Fruit fly (Drosophila melanogaster) whole organism, embryonic: Measurements from ENCODE around the gene hry.

Source experiments
- Asciz ChIP-seq: fragments of 200-800 bp; sonication (Bioruptor generic); optimal IDR thresholded peaks from 2 replicates; lab custom pipeline; 2017; ENCODE audit warnings: missing biosample characterization, mild to moderate bottlenecking, missing genetic modification characterization, missing genetic modification reagents
- Blimp-1 ChIP-seq: fragments of 200-800 bp; sonication (Bioruptor generic); optimal IDR thresholded peaks from 3 replicates; lab custom pipeline; 2018; ENCODE audit warnings: missing biosample characterization, missing genetic modification characterization, mild to moderate bottlenecking, moderate library complexity, missing genetic modification reagents
- Bteb2 ChIP-seq: fragments of 200-800 bp; sonication (Bioruptor generic); optimal IDR thresholded peaks from 2 replicates; lab custom pipeline; 2016; ENCODE audit warnings: missing biosample characterization, missing genetic modification characterization
- C15 ChIP-seq: fragments of 200-800 bp; sonication (Bioruptor generic); IDR thresholded peaks from 3 replicates; pipeline ENCODE4 v1.3.6; 2022; ENCODE audit warnings: missing biosample characterization, missing genetic modification characterization
- CG10366 ChIP-seq: fragments of 200-800 bp; sonication (Bioruptor generic); IDR thresholded peaks from 2 replicates; pipeline ENCODE4 v1.3.6; 2022; ENCODE audit warnings: missing biosample characterization, missing genetic modification characterization
- CG10543 ChIP-seq: fragments of 200-800 bp; sonication (Bioruptor generic); optimal IDR thresholded peaks from 3 replicates; lab custom pipeline; 2017; ENCODE audit warnings: missing biosample characterization, mild to moderate bottlenecking, missing genetic modification characterization, moderate library complexity
- CG11456 ChIP-seq: fragments of 200-800 bp; sonication (Bioruptor generic); IDR thresholded peaks from 3 replicates; pipeline ENCODE4 v1.3.6; 2022; ENCODE audit warnings: missing biosample characterization, missing genetic modification characterization
- CG14014 ChIP-seq: fragments of 200-800 bp; sonication (Bioruptor generic); IDR thresholded peaks from 2 replicates; pipeline ENCODE4 v1.3.6; 2022; ENCODE audit warnings: missing biosample characterization, missing genetic modification characterization
- CG14050 ChIP-seq: fragments of 200-800 bp; sonication (Bioruptor generic); IDR thresholded peaks from 3 replicates; pipeline ENCODE4 v1.3.6; 2022; ENCODE audit warnings: missing biosample characterization, missing genetic modification characterization
- CG14710 ChIP-seq: fragments of 200-800 bp; sonication (Bioruptor generic); optimal IDR thresholded peaks from 3 replicates; lab custom pipeline; 2019; ENCODE audit warnings: missing biosample characterization, mild to moderate bottlenecking, missing genetic modification characterization, moderate library complexity
- CG17328 ChIP-seq: fragments of 200-800 bp; sonication (Bioruptor generic); IDR thresholded peaks from 2 replicates; pipeline ENCODE4 v1.3.6; 2022; ENCODE audit warnings: missing biosample characterization, missing genetic modification characterization
- CG17568 ChIP-seq: fragments of 200-800 bp; sonication (Bioruptor generic); optimal IDR thresholded peaks from 2 replicates; lab custom pipeline; 2018; ENCODE audit warnings: missing biosample characterization, mild to moderate bottlenecking, missing genetic modification characterization, moderate library complexity
- CG18476 ChIP-seq: fragments of 200-800 bp; sonication (Bioruptor generic); optimal IDR thresholded peaks from 2 replicates; lab custom pipeline; 2016; ENCODE audit warnings: missing biosample characterization, mild to moderate bottlenecking, missing genetic modification characterization
- CG2129 ChIP-seq: fragments of 200-800 bp; sonication (Bioruptor generic); IDR thresholded peaks from 2 replicates; pipeline ENCODE4 v1.3.6; 2022; ENCODE audit warnings: missing biosample characterization, missing genetic modification characterization; ENCODE audit not compliant: partially characterized antibody
- CG2678 ChIP-seq: fragments of 200-800 bp; sonication (Bioruptor generic); optimal IDR thresholded peaks from 3 replicates; lab custom pipeline; 2019; ENCODE audit warnings: missing biosample characterization, mild to moderate bottlenecking, missing genetic modification characterization, moderate library complexity
- CG33557 ChIP-seq: fragments of 200-800 bp; sonication (Bioruptor generic); optimal IDR thresholded peaks from 2 replicates; lab custom pipeline; 2019; ENCODE audit warnings: missing biosample characterization, mild to moderate bottlenecking, missing genetic modification characterization, moderate library complexity
- CG34224 ChIP-seq: fragments of 200-800 bp; sonication (Bioruptor generic); IDR thresholded peaks from 3 replicates; pipeline ENCODE4 v1.3.6; 2022; ENCODE audit warnings: missing biosample characterization, missing genetic modification characterization; ENCODE audit not compliant: partially characterized antibody
- CG34422 ChIP-seq: fragments of 200-800 bp; sonication (Bioruptor generic); IDR thresholded peaks from 3 replicates; pipeline ENCODE4 v1.3.6; 2022; ENCODE audit warnings: missing biosample characterization, missing genetic modification characterization
- CG6689 ChIP-seq: fragments of 200-800 bp; sonication (Bioruptor generic); IDR thresholded peaks from 2 replicates; pipeline ENCODE4 v1.3.6; 2022; ENCODE audit warnings: missing biosample characterization, missing genetic modification characterization
- Dip3 ChIP-seq: fragments of 200-800 bp; sonication (Bioruptor generic); optimal IDR thresholded peaks from 3 replicates; lab custom pipeline; 2016; ENCODE audit warnings: missing biosample characterization, missing genetic modification characterization
- E2f2 ChIP-seq: fragments of 200-800 bp; sonication (Bioruptor generic); IDR thresholded peaks from 2 replicates; pipeline ENCODE4 v1.3.6; 2022; ENCODE audit warnings: missing biosample characterization, missing genetic modification characterization
- Eip74EF ChIP-seq, 2 experiments: fragments of 200-800 bp in 1 of 2; fragments of >200 bp in 1 of 2; sonication (Bioruptor generic) in 1 of 2; optimal IDR thresholded peaks; 2 replicates each; lab custom pipeline; 2017 to 2019; ENCODE audit warnings: missing biosample characterization in 2 of 2, missing genetic modification characterization in 2 of 2, mild to moderate bottlenecking in 1 of 2, moderate library complexity in 1 of 2
- Gug ChIP-seq: fragments of 200-800 bp; sonication (Bioruptor generic); IDR thresholded peaks from 4 replicates; pipeline ENCODE4 v1.3.6; 2022; ENCODE audit warnings: missing biosample characterization, missing genetic modification characterization
- HmgD ChIP-seq: fragments of 200-800 bp; sonication (Bioruptor generic); optimal IDR thresholded peaks from 3 replicates; lab custom pipeline; 2016; ENCODE audit warnings: missing biosample characterization, missing genetic modification characterization
- Hr3 ChIP-seq: fragments of 200-800 bp; sonication (Bioruptor generic); optimal IDR thresholded peaks from 3 replicates; lab custom pipeline; 2016; ENCODE audit warnings: missing biosample characterization, missing genetic modification characterization
- Lpt ChIP-seq: fragments of >200 bp; optimal IDR thresholded peaks from 2 replicates; lab custom pipeline; 2018; ENCODE audit warnings: missing biosample characterization, missing genetic modification characterization
- Nf-YC ChIP-seq: fragments of 200-800 bp; optimal IDR thresholded peaks from 3 replicates; lab custom pipeline; 2019; ENCODE audit warnings: missing biosample characterization, mild to moderate bottlenecking, missing genetic modification characterization, moderate library complexity
- Ravus ChIP-seq: fragments of 200-800 bp; sonication (Bioruptor generic); IDR thresholded peaks from 2 replicates; pipeline ENCODE4 v1.3.6; 2022; ENCODE audit warnings: missing biosample characterization, missing genetic modification characterization
- Rfx ChIP-seq: fragments of 200-800 bp; sonication (Bioruptor generic); IDR thresholded peaks from 2 replicates; pipeline ENCODE4 v1.3.6; 2022; ENCODE audit warnings: missing biosample characterization, missing genetic modification characterization
- Sin3A ChIP-seq: fragments of >200 bp; optimal IDR thresholded peaks from 2 replicates; lab custom pipeline; 2018
- Sry-δ ChIP-seq: fragments of 200-800 bp; sonication (Bioruptor generic); optimal IDR thresholded peaks from 2 replicates; lab custom pipeline; 2016; ENCODE audit warnings: missing biosample characterization, missing genetic modification characterization
- TFAM ChIP-seq: fragments of 200-800 bp; sonication (Bioruptor generic); optimal IDR thresholded peaks from 2 replicates; lab custom pipeline; 2017; ENCODE audit warnings: missing biosample characterization, missing genetic modification characterization, inconsistent platforms
- Usf ChIP-seq: fragments of 200-800 bp; sonication (Bioruptor generic); optimal IDR thresholded peaks from 2 replicates; lab custom pipeline; 2017; ENCODE audit warnings: missing genotype, missing biosample characterization, missing genetic modification characterization
- ems ChIP-seq: fragments of 200-800 bp; sonication (Bioruptor generic); optimal IDR thresholded peaks from 3 replicates; lab custom pipeline; 2016; ENCODE audit warnings: missing biosample characterization, missing genetic modification characterization
- eve ChIP-seq, 2 experiments: fragments of >200 bp; optimal IDR thresholded peaks; 2 replicates each; lab custom pipeline; 2017; ENCODE audit warnings: missing biosample characterization in 2 of 2, missing genetic modification characterization in 2 of 2
- fru ChIP-seq: fragments of >200 bp; optimal IDR thresholded peaks from 2 replicates; lab custom pipeline; 2017
- ftz-f1 ChIP-seq: fragments of 200-800 bp; sonication (Bioruptor generic); optimal IDR thresholded peaks from 2 replicates; lab custom pipeline; 2016; ENCODE audit warnings: missing biosample characterization, missing genetic modification characterization
- gsb ChIP-seq: fragments of 200-800 bp; sonication (Bioruptor generic); IDR thresholded peaks from 2 replicates; pipeline ENCODE4 v1.3.6; 2022; ENCODE audit warnings: missing biosample characterization, missing genetic modification characterization
- her ChIP-seq: fragments of 200-800 bp; sonication (Bioruptor generic); optimal IDR thresholded peaks from 2 replicates; lab custom pipeline; 2016; ENCODE audit warnings: missing biosample characterization, missing genetic modification characterization
- hkb ChIP-seq, 2 experiments: fragments of 200-800 bp in 1 of 2; fragments of >200 bp in 1 of 2; sonication (Bioruptor generic) in 1 of 2; IDR thresholded peaks in 1 of 2; optimal IDR thresholded peaks in 1 of 2; 2 replicates each; pipeline versions ENCODE4 v1.3.6 to Lab custom; 2017 to 2022; ENCODE audit warnings: missing biosample characterization in 1 of 2, missing genetic modification characterization in 1 of 2
- ken ChIP-seq: fragments of 200-800 bp; sonication (Bioruptor generic); IDR thresholded peaks from 3 replicates; pipeline ENCODE4 v1.3.6; 2022; ENCODE audit warnings: missing biosample characterization, missing genetic modification characterization
- klu ChIP-seq: fragments of 200-800 bp; sonication (Bioruptor generic); IDR thresholded peaks from 2 replicates; pipeline ENCODE4 v1.3.6; 2022; ENCODE audit warnings: missing biosample characterization, missing genetic modification characterization
- luna ChIP-seq: fragments of 200-800 bp; sonication (Bioruptor generic); optimal IDR thresholded peaks from 2 replicates; lab custom pipeline; 2016; ENCODE audit warnings: missing biosample characterization, missing genetic modification characterization
- nerfin-2 ChIP-seq: fragments of 200-800 bp; sonication (Bioruptor generic); IDR thresholded peaks from 2 replicates; pipeline ENCODE4 v1.3.6; 2022; ENCODE audit warnings: missing biosample characterization, missing genetic modification characterization; ENCODE audit not compliant: partially characterized antibody
- pan ChIP-seq, 4 experiments: fragments of >200 bp in 3 of 4; fragments of 200-800 bp in 1 of 4; sonication (Bioruptor generic) in 1 of 4; optimal IDR thresholded peaks in 3 of 4; IDR thresholded peaks in 1 of 4; 2 replicates each; pipeline versions ENCODE4 v1.3.6 to Lab custom; 2017 to 2022; ENCODE audit warnings: missing biosample characterization in 2 of 4, missing genetic modification characterization in 2 of 4, mixed read lengths in 1 of 4
- scrt ChIP-seq: fragments of 200-800 bp; sonication (Bioruptor generic); optimal IDR thresholded peaks from 2 replicates; lab custom pipeline; 2018; ENCODE audit warnings: missing biosample characterization, mild to moderate bottlenecking, missing genetic modification characterization, moderate library complexity
- sim ChIP-seq: fragments of 200-800 bp; sonication (Bioruptor generic); IDR thresholded peaks from 2 replicates; pipeline ENCODE4 v1.3.6; 2022; ENCODE audit warnings: missing biosample characterization, missing genetic modification characterization
- stwl ChIP-seq: fragments of 200-800 bp; sonication (Bioruptor generic); optimal IDR thresholded peaks from 3 replicates; lab custom pipeline; 2018; ENCODE audit warnings: missing biosample characterization, mild to moderate bottlenecking, missing genetic modification characterization, moderate library complexity
- tgo ChIP-seq: fragments of 200-800 bp; sonication (Bioruptor generic); IDR thresholded peaks from 3 replicates; pipeline ENCODE4 v1.3.6; 2022; ENCODE audit warnings: missing biosample characterization, missing genetic modification characterization

Gene hry

dm6 chr3L:8672199-8673059 lies 3.1 kb upstream of the hry start (continued):
- TF ChIP-seq CG2678 = peak; percentile 62
- TF ChIP-seq luna (GFP tag; lab: Kevin White, UChicago) = no peak
- no peak for TF ChIP-seq CG2129 (GFP tag; lab: Robert Waterston, UW)
- no peak for TF ChIP-seq gsb (GFP tag; lab: Robert Waterston, UW)
- TF ChIP-seq nerfin-2 = no peak
- TF ChIP-seq Rfx = peak; percentile 64
- no peak for TF ChIP-seq Usf (GFP tag; lab: Kevin White, UChicago)
- TF ChIP-seq scrt (GFP tag; lab: Kevin White, UChicago) = peak; percentile 9
- no peak for TF ChIP-seq CG18476
- TF ChIP-seq TFAM (GFP tag; lab: Kevin White, UChicago) = no peak
- TF ChIP-seq Asciz = no peak
- TF ChIP-seq CG10543 (GFP tag; lab: Kevin White, UChicago) = peak; percentile 59
- no peak for TF ChIP-seq Gug (GFP tag; lab: Robert Waterston, UW)
- no peak; the same call in 2 of the 3 replicates for TF ChIP-seq CG34422 (GFP tag; lab: Robert Waterston, UW)
- TF ChIP-seq Blimp-1 (GFP tag; lab: Kevin White, UChicago) = no peak
- TF ChIP-seq Lpt = no peak
- no peak for TF ChIP-seq CG33557 (GFP tag; lab: Kevin White, UChicago)
- TF ChIP-seq tgo = peak; percentile 31; the same call in 1 of the 3 replicates
- no peak for TF ChIP-seq CG14710 (tag; lab: Kevin White, UChicago)
- no peak for TF ChIP-seq Nf-YC (tag; lab: Kevin White, UChicago)
- peak; percentile 22 for TF ChIP-seq Hr3 (GFP tag; lab: Kevin White, UChicago)
- TF ChIP-seq stwl (tag; lab: Kevin White, UChicago) = no peak
- TF ChIP-seq CG14014 = peak; percentile 45
- TF ChIP-seq Sry-δ = no peak
- TF ChIP-seq ftz-f1 (GFP tag; lab: Kevin White, UChicago) = peak; percentile 63
- no peak for TF ChIP-seq pan (optimal IDR thresholded peaks at IDR 0.05; lab: Kevin White, UChicago)
- no peak for TF ChIP-seq pan (GFP tag; optimal IDR thresholded peaks at IDR 0.05 in 1 of 2, IDR thresholded peaks at IDR 0.05 in 1 of 2)
- 0 out of 3 replicates have a peak, but pooled peaks have one; percentile 14 for TF ChIP-seq CG34224 (GFP tag; lab: Robert Waterston, UW)
- TF ChIP-seq CG6689 = no peak
- TF ChIP-seq HmgD (GFP tag; lab: Kevin White, UChicago) = no peak
- TF ChIP-seq fru (lab: Kevin White, UChicago) = no peak
- TF ChIP-seq Sin3A = no peak
- TF ChIP-seq CG11456 (GFP tag; lab: Robert Waterston, UW) = peak; percentile 14; the same call in 1 of the 3 replicates
- no peak for TF ChIP-seq Eip74EF (GFP tag; optimal IDR thresholded peaks at IDR 0.05; lab: Kevin White, UChicago)
- no peak; the same call in 1 of the 2 replicates for TF ChIP-seq E2f2
- no peak for TF ChIP-seq ems (GFP tag; lab: Kevin White, UChicago)
- TF ChIP-seq CG17328 (GFP tag; lab: Robert Waterston, UW) = no peak
- TF ChIP-seq her (GFP tag; lab: Kevin White, UChicago) = no peak
- no peak; the same call in 2 of the 3 replicates for TF ChIP-seq CG14050
- TF ChIP-seq CG17568 (GFP tag; lab: Kevin White, UChicago) = peak; percentile 13
- TF ChIP-seq Ravus (GFP tag; lab: Robert Waterston, UW) = no peak; the same call in 1 of the 2 replicates
- peak; percentile 26 for TF ChIP-seq CG10366 (GFP tag; lab: Robert Waterston, UW)
- TF ChIP-seq hkb (optimal IDR thresholded peaks at IDR 0.05; lab: Kevin White, UChicago) = no peak
- peak; percentile 52 for TF ChIP-seq hkb (GFP tag; IDR thresholded peaks at IDR 0.05; lab: Robert Waterston, UW)
- TF ChIP-seq eve (GFP tag; optimal IDR thresholded peaks at IDR 0.05; lab: Kevin White, UChicago) = no peak
- peak; percentile 47 for TF ChIP-seq Dip3 (GFP tag; lab: Kevin White, UChicago)
- TF ChIP-seq C15 (GFP tag; lab: Robert Waterston, UW) = no peak
- no peak for TF ChIP-seq klu (GFP tag; lab: Robert Waterston, UW)
- TF ChIP-seq Bteb2 (GFP tag; lab: Kevin White, UChicago) = no peak
- no peak for TF ChIP-seq sim (GFP tag; lab: Robert Waterston, UW)
- no peak for TF ChIP-seq ken (GFP tag; lab: Robert Waterston, UW)
